Fruit fly (Drosophila melanogaster) S2 (cell line): ENCODE results near the gene CG31121.

ENCODE experiments used
- CG8478 ChIP-seq: fragments of >200 bp; optimal IDR thresholded peaks from 2 replicates; lab custom pipeline; 2018
- CTCF ChIP-seq, 2 experiments: fragments of >200 bp; optimal IDR thresholded peaks; 2 replicates each; lab custom pipeline; 2018

- TF ChIP-seq CTCF (optimal IDR thresholded peaks at IDR 0.05; lab: Kevin White, UChicago) (no peak), CG8478 (no peak)
Observed at dm6 chr3R:24850420-24850819, 44.0 kb downstream of the CG31121 start, which contains the start of gene CG7006.
